Fruit fly (Drosophila melanogaster) whole organism, wandering third instar larva: Measurements from ENCODE around the gene CG42828.

Source experiments
- Abd-B ChIP-seq: fragments of >200 bp; optimal IDR thresholded peaks from 2 replicates; lab custom pipeline; 2017; ENCODE audit warnings: missing biosample characterization, missing genetic modification characterization
- CG32264 ChIP-seq: fragments of 200-800 bp; sonication (Bioruptor generic); optimal IDR thresholded peaks from 2 replicates; lab custom pipeline; 2016; ENCODE audit warnings: missing biosample characterization, missing genetic modification characterization
- CG9705 ChIP-seq: fragments of 200-800 bp; sonication (Bioruptor generic); optimal IDR thresholded peaks from 2 replicates; lab custom pipeline; 2018; ENCODE audit warnings: missing biosample characterization, mild to moderate bottlenecking, missing genetic modification characterization
- Dfd ChIP-seq: fragments of >200 bp; optimal IDR thresholded peaks from 2 replicates; lab custom pipeline; 2017; ENCODE audit warnings: missing biosample characterization, missing genetic modification characterization
- Dif ChIP-seq: fragments of 200-275, 200-300 bp; sonication (Bioruptor generic); optimal IDR thresholded peaks from 2 replicates; lab custom pipeline; 2018; ENCODE audit warnings: missing biosample characterization, missing genetic modification characterization; ENCODE audit not compliant: partially characterized antibody
- GATAd ChIP-seq: sonication (Bioruptor generic); optimal IDR thresholded peaks from 2 replicates; lab custom pipeline; 2016; ENCODE audit warnings: missing biosample characterization, missing genetic modification characterization
- HLH106 ChIP-seq: fragments of 200-800 bp; optimal IDR thresholded peaks from 3 replicates; lab custom pipeline; 2019; ENCODE audit warnings: missing biosample characterization, mild to moderate bottlenecking, missing genetic modification characterization, moderate library complexity
- Hnf4 ChIP-seq: fragments of 200-800 bp; sonication (Bioruptor generic); optimal IDR thresholded peaks from 2 replicates; lab custom pipeline; 2016; ENCODE audit warnings: missing biosample characterization, mild to moderate bottlenecking, missing genetic modification characterization
- Hr78 ChIP-seq: fragments of >200 bp; optimal IDR thresholded peaks from 2 replicates; lab custom pipeline; 2017; ENCODE audit warnings: missing biosample characterization, missing genetic modification characterization
- Hr83 ChIP-seq: fragments of 200-300 bp; sonication (Bioruptor generic); optimal IDR thresholded peaks from 2 replicates; lab custom pipeline; 2016; ENCODE audit warnings: missing biosample characterization, mild to moderate bottlenecking, missing genetic modification characterization, moderate library complexity; ENCODE audit not compliant: poor library complexity, severe bottlenecking
- Jra ChIP-seq: sonication (Bioruptor generic); optimal IDR thresholded peaks from 2 replicates; lab custom pipeline; 2016; ENCODE audit warnings: missing biosample characterization, missing genetic modification characterization
- Mio ChIP-seq: sonication (Bioruptor generic); optimal IDR thresholded peaks from 2 replicates; lab custom pipeline; 2016; ENCODE audit warnings: missing biosample characterization, missing genetic modification characterization
- Myc ChIP-seq: fragments of >200 bp; optimal IDR thresholded peaks from 2 replicates; lab custom pipeline; 2017
- N ChIP-seq: fragments of >200 bp; optimal IDR thresholded peaks from 2 replicates; lab custom pipeline; 2018; ENCODE audit warnings: missing biosample characterization, missing external identifiers, missing genetic modification characterization
- OdsH ChIP-seq: fragments of 200-800 bp; sonication (Bioruptor generic); optimal IDR thresholded peaks from 2 replicates; lab custom pipeline; 2016; ENCODE audit warnings: missing biosample characterization, mild to moderate bottlenecking, missing genetic modification characterization
- Rel ChIP-seq, 2 experiments: fragments of 200-800 bp; sonication (Bioruptor generic) in 1 of 2; optimal IDR thresholded peaks; 2 replicates in 1 of 2; 3 replicates in 1 of 2; lab custom pipeline; 2016 to 2019; ENCODE audit warnings: mild to moderate bottlenecking in 2 of 2, missing biosample characterization in 2 of 2, missing genetic modification characterization in 2 of 2, moderate library complexity in 1 of 2
- Sp1 ChIP-seq: fragments of 200-800 bp; sonication (Bioruptor generic); optimal IDR thresholded peaks from 3 replicates; lab custom pipeline; 2019; ENCODE audit warnings: missing biosample characterization, mild to moderate bottlenecking, missing genetic modification characterization, moderate library complexity
- Vsx2 ChIP-seq: fragments of 200-300, 225-300 bp; sonication (Bioruptor generic); optimal IDR thresholded peaks from 2 replicates; lab custom pipeline; 2018; ENCODE audit warnings: missing biosample characterization, missing genetic modification characterization; ENCODE audit not compliant: partially characterized antibody
- br ChIP-seq: fragments of 200-800 bp; sonication (Bioruptor generic); optimal IDR thresholded peaks from 2 replicates; lab custom pipeline; 2016; ENCODE audit warnings: missing biosample characterization, missing genetic modification characterization
- brk ChIP-seq: fragments of 200-800 bp; sonication (Bioruptor generic); optimal IDR thresholded peaks from 2 replicates; lab custom pipeline; 2016; ENCODE audit warnings: missing biosample characterization, mild to moderate bottlenecking, missing genetic modification characterization
- dl ChIP-seq, 2 experiments: fragments of 175-275, 200-275 bp in 1 of 2; fragments of 200-275 bp in 1 of 2; sonication (Bioruptor generic); optimal IDR thresholded peaks; lab custom pipeline; 2018; ENCODE audit warnings: mild to moderate bottlenecking in 2 of 2, missing biosample characterization in 2 of 2, missing genetic modification characterization in 2 of 2, moderate library complexity in 2 of 2; ENCODE audit not compliant: partially characterized antibody in 2 of 2, insufficient read depth in 1 of 2
- dmrt93B ChIP-seq: fragments of 200-800 bp; sonication (Bioruptor generic); optimal IDR thresholded peaks from 2 replicates; lab custom pipeline; 2018; ENCODE audit warnings: missing biosample characterization, mild to moderate bottlenecking, missing genetic modification characterization
- dsf ChIP-seq: sonication (Bioruptor generic); optimal IDR thresholded peaks from 2 replicates; lab custom pipeline; 2016; ENCODE audit warnings: missing biosample characterization, missing genetic modification characterization, borderline replicate concordance
- ey ChIP-seq: fragments of 200-800 bp; sonication (Bioruptor generic); optimal IDR thresholded peaks from 2 replicates; lab custom pipeline; 2016; ENCODE audit warnings: missing biosample characterization, missing genetic modification characterization
- foxo ChIP-seq, 2 experiments: fragments of 200-800 bp; sonication (Bioruptor generic); optimal IDR thresholded peaks; 2 replicates in 1 of 2; 3 replicates in 1 of 2; lab custom pipeline; 2016 to 2017; ENCODE audit warnings: missing biosample characterization in 2 of 2, missing genetic modification characterization in 2 of 2
- fru ChIP-seq: fragments of 200-800 bp; sonication (Bioruptor generic); optimal IDR thresholded peaks from 3 replicates; lab custom pipeline; 2016; ENCODE audit warnings: missing biosample characterization, mild to moderate bottlenecking, missing genetic modification characterization
- h ChIP-seq: fragments of 200-800 bp; sonication (Bioruptor generic); optimal IDR thresholded peaks from 3 replicates; lab custom pipeline; 2016; ENCODE audit warnings: missing biosample characterization, mild to moderate bottlenecking, missing genetic modification characterization
- jim ChIP-seq: fragments of 175-275, 200-325 bp; sonication (Bioruptor generic); optimal IDR thresholded peaks from 2 replicates; lab custom pipeline; 2016; ENCODE audit warnings: missing biosample characterization, mild to moderate bottlenecking, missing genetic modification characterization
- lola ChIP-seq: fragments of >200 bp; optimal IDR thresholded peaks from 2 replicates; lab custom pipeline; 2017; ENCODE audit warnings: missing biosample characterization, missing genetic modification characterization
- pan ChIP-seq: fragments of >200 bp; optimal IDR thresholded peaks from 2 replicates; lab custom pipeline; 2017
- psq ChIP-seq: fragments of 200-800 bp; sonication (Bioruptor generic); optimal IDR thresholded peaks from 3 replicates; lab custom pipeline; 2017; ENCODE audit warnings: missing biosample characterization, mild to moderate bottlenecking, missing genetic modification characterization, moderate library complexity
- rgr ChIP-seq: fragments of 200-800 bp; sonication (Bioruptor generic); optimal IDR thresholded peaks from 3 replicates; lab custom pipeline; 2016; ENCODE audit warnings: missing biosample characterization, mild to moderate bottlenecking, missing genetic modification characterization
- sage ChIP-seq: fragments of 200-800 bp; sonication (Bioruptor generic); optimal IDR thresholded peaks from 2 replicates; lab custom pipeline; 2016; ENCODE audit warnings: missing biosample characterization, mild to moderate bottlenecking, missing genetic modification characterization
- sv ChIP-seq: fragments of 200-800 bp; sonication (Bioruptor generic); optimal IDR thresholded peaks from 3 replicates; lab custom pipeline; 2016; ENCODE audit warnings: missing biosample characterization, missing genetic modification characterization
- tai ChIP-seq: sonication (Bioruptor generic); optimal IDR thresholded peaks from 2 replicates; lab custom pipeline; 2016; ENCODE audit warnings: missing biosample characterization, missing genetic modification characterization
- usp ChIP-seq: fragments of >200 bp; optimal IDR thresholded peaks from 2 replicates; lab custom pipeline; 2017; ENCODE audit warnings: missing biosample characterization, missing genetic modification characterization
- woc ChIP-seq: sonication (Bioruptor generic); optimal IDR thresholded peaks from 2 replicates; lab custom pipeline; 2016; ENCODE audit warnings: missing biosample characterization, mild to moderate bottlenecking, missing genetic modification characterization

The CG42828 gene

DNA sequence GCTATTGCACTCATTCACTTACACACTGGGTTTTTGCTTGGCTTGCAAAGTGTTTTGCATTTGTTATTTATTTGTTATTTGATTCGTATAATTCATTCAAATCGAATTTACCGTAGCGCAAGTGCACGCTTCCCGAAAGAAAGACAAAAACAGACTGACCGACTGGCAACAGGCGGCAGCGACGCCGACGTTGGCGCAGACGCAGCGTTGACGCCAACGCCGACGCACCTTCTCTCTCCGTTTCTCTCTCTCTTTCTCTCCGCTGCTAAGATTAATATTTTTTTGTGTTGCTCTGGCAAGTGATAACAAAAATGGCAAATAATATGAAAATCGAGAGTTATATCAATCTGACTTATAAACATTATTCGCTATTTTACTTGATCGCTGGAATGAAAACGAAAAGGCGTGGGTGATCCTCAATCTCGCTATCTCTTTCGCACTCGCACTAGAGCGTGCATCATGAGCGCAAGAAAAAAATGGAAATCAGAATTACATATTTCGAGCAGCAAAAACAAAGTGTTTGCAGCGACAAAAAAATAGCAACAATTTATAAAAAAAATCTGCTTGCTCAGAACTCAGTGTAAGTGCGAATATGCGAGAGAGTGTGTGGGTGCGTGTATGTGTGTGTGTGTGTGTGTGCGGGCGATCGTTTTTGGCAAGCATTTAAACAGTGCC is 27.4 kb upstream of the CG42828 start, which contains the start of gene pnt:
TSS of gene pnt (minus strand) at position 161 of the 675 bp plus-strand sequence.
- TF ChIP-seq dl (GFP tag; optimal IDR thresholded peaks at IDR 0.05; lab: Kevin White, UChicago; ENCODE audit: insufficient read depth in 1 of 2, partially characterized antibody in 2 of 2) (peak; percentile 14 to 21), rgr (GFP tag; lab: Kevin White, UChicago) (no peak), woc (GFP tag; lab: Kevin White, UChicago) (no peak), Dif (GFP tag; lab: Kevin White, UChicago) (no peak), psq (GFP tag; lab: Kevin White, UChicago) (peak; percentile 73), Dfd (GFP tag; lab: Kevin White, UChicago) (no peak), CG32264 (GFP tag; lab: Kevin White, UChicago) (no peak)
- TF ChIP-seq, all 38 proteins: peak for 2

- TF ChIP-seq sv, result no peak
- peak; percentile 40 for TF ChIP-seq Hnf4 (GFP tag; lab: Kevin White, UChicago)
- peak; percentile 41 for TF ChIP-seq OdsH (GFP tag; lab: Kevin White, UChicago)
- no peak for TF ChIP-seq CG9705
- TF ChIP-seq fru (GFP tag; lab: Kevin White, UChicago), result peak; percentile 40
- no peak for TF ChIP-seq lola (GFP tag; lab: Kevin White, UChicago)
- TF ChIP-seq dmrt93B (GFP tag; lab: Kevin White, UChicago), result peak; percentile 58
- peak; percentile 12 for TF ChIP-seq Vsx2
- TF ChIP-seq dl (GFP tag; optimal IDR thresholded peaks at IDR 0.05; lab: Kevin White, UChicago; ENCODE audit: insufficient read depth in 1 of 2, partially characterized antibody in 2 of 2), result no peak
- no peak for TF ChIP-seq pan (lab: Kevin White, UChicago)
- TF ChIP-seq jim, result no peak
- peak; percentile 61 for TF ChIP-seq rgr (GFP tag; lab: Kevin White, UChicago)
- TF ChIP-seq Rel (GFP tag; optimal IDR thresholded peaks at IDR 0.05; lab: Kevin White, UChicago), result no peak
- peak; percentile 28 for TF ChIP-seq Rel (tag; optimal IDR thresholded peaks at IDR 0.05; lab: Kevin White, UChicago)
- TF ChIP-seq sage (GFP tag; lab: Kevin White, UChicago), result no peak
- TF ChIP-seq woc (GFP tag; lab: Kevin White, UChicago), result peak; percentile 36
- TF ChIP-seq Sp1 (GFP tag; lab: Kevin White, UChicago), result peak; percentile 67
- no peak for TF ChIP-seq Dfd (GFP tag; lab: Kevin White, UChicago)
- no peak for TF ChIP-seq Hr83
- TF ChIP-seq Abd-B (GFP tag; lab: Kevin White, UChicago), result no peak
- peak in 1 of 2 experiments; percentile 75 for TF ChIP-seq foxo (GFP tag; optimal IDR thresholded peaks at IDR 0.05; lab: Kevin White, UChicago)
- TF ChIP-seq GATAd (GFP tag; lab: Kevin White, UChicago), result no peak
- TF ChIP-seq h (GFP tag; lab: Kevin White, UChicago), result peak; percentile 60
- TF ChIP-seq Mio (GFP tag; lab: Kevin White, UChicago), result no peak
- TF ChIP-seq brk, result no peak
- no peak for TF ChIP-seq Jra (GFP tag; lab: Kevin White, UChicago)
- no peak for TF ChIP-seq N (GFP tag; lab: Kevin White, UChicago)
- no peak for TF ChIP-seq Hr78 (GFP tag; lab: Kevin White, UChicago)
- TF ChIP-seq dsf (GFP tag; lab: Kevin White, UChicago), result no peak
- TF ChIP-seq tai (GFP tag; lab: Kevin White, UChicago), result no peak
- TF ChIP-seq usp (GFP tag; lab: Kevin White, UChicago), result no peak
- no peak for TF ChIP-seq br
- TF ChIP-seq HLH106 (tag; lab: Kevin White, UChicago), result peak; percentile 84
- TF ChIP-seq Dif (GFP tag; lab: Kevin White, UChicago), result peak; percentile 34
- no peak for TF ChIP-seq Myc (lab: Kevin White, UChicago)
- no peak for TF ChIP-seq ey
- peak; percentile 53 for TF ChIP-seq psq (GFP tag; lab: Kevin White, UChicago)
- TF ChIP-seq CG32264 (GFP tag; lab: Kevin White, UChicago), result no peak
These were observed 26.6 kb upstream of the CG42828 start for dm6 chr3R:23346893-23347396.
